Worm (Caenorhabditis elegans): ENCODE data around the gene best-24.

- TF ChIP-seq ztf-29 (GFP tag; IDR thresholded peaks at IDR 0.05) = no peak
- no peak for TF ChIP-seq flt-1 (GFP tag; IDR thresholded peaks at IDR 0.05)
- TF ChIP-seq tab-1 (GFP tag; IDR thresholded peaks at IDR 0.05) = no peak
- no peak for TF ChIP-seq cog-1 (tag; optimal IDR thresholded peaks at IDR 0.05)
- TF ChIP-seq klf-2 (GFP tag; conservative IDR thresholded peaks at IDR 0.05) = no peak
- no peak for TF ChIP-seq ref-1 (GFP tag; conservative IDR thresholded peaks at IDR 0.05)
- TF ChIP-seq ztf-23 (GFP tag; IDR thresholded peaks at IDR 0.05) = no peak
- TF ChIP-seq med-1 (GFP tag; optimal IDR thresholded peaks at IDR 0.05; ENCODE audit: insufficient read depth) = no peak
- TF ChIP-seq T22C8.4 (GFP tag; IDR thresholded peaks at IDR 0.05) = no peak
These were observed 43.7 kb upstream of the best-24 start, which contains the start of gene tag-307 for ce11 chrIII:7857142-7857541.
